Fruit fly (Drosophila melanogaster): ENCODE measurements around the gene CG7215.
A peak's percentile ranks its signal among the peaks of the same experiment; 100 is the strongest.

CG7215 gene

dm6 chr3R:18118239-18118638 lies 48.8 kb downstream of the CG7215 start:
- TF ChIP-seq Hsf (GFP tag; optimal IDR thresholded peaks at IDR 0.05) (no peak), ssp (GFP tag; IDR thresholded peaks at IDR 0.05) (no peak), CG1792 (GFP tag; optimal IDR thresholded peaks at IDR 0.05) (no peak), Nf-YC (tag; optimal IDR thresholded peaks at IDR 0.05) (peak; percentile 64), gt (GFP tag; IDR thresholded peaks at IDR 0.05) (no peak), onecut (GFP tag; IDR thresholded peaks at IDR 0.05) (no peak), trh (GFP tag; optimal IDR thresholded peaks at IDR 0.05) (no peak), fd96Cb (tag; optimal IDR thresholded peaks at IDR 0.05) (no peak), CG17361 (GFP tag; IDR thresholded peaks at IDR 0.05) (no peak), gro (GFP tag; optimal IDR thresholded peaks at IDR 0.05) (no peak), Nf-YB (GFP tag; optimal IDR thresholded peaks at IDR 0.05) (peak; percentile 88), Dll (GFP tag; IDR thresholded peaks at IDR 0.05; ENCODE audit: partially characterized antibody) (no peak)

- TF ChIP-seq crol (GFP tag; IDR thresholded peaks at IDR 0.05), result peak; percentile 65; the same call in 1 of the 2 replicates
- peak; percentile 34 for TF ChIP-seq sd (tag; optimal IDR thresholded peaks at IDR 0.05)
- TF ChIP-seq Dad (GFP tag; optimal IDR thresholded peaks at IDR 0.05), result no peak
- peak; percentile 14; the same call in 1 of the 3 replicates for TF ChIP-seq so (GFP tag; IDR thresholded peaks at IDR 0.05)
- TF ChIP-seq Stat92E (GFP tag; optimal IDR thresholded peaks at IDR 0.05), result no peak
- TF ChIP-seq sr (GFP tag; IDR thresholded peaks at IDR 0.05), result peak; percentile 78
- TF ChIP-seq CG12769 (tag; optimal IDR thresholded peaks at IDR 0.05), result peak; percentile 18
These were observed 49.5 kb downstream of the CG7215 start for dm6 chr3R:18117525-18117924.
